Fruit fly (Drosophila melanogaster) whole organism, embryonic: ENCODE data around the gene foi.

Experiments used
- BEAF-32 ChIP-seq: fragments of 200-800 bp; sonication (Bioruptor generic); optimal IDR thresholded peaks from 3 replicates; lab custom pipeline; 2017; ENCODE audit warnings: missing biosample characterization, missing genetic modification characterization, mild to moderate bottlenecking, moderate library complexity, missing genetic modification reagents
- CG11456 ChIP-seq: fragments of 200-800 bp; sonication (Bioruptor generic); IDR thresholded peaks from 3 replicates; pipeline ENCODE4 v1.3.6; 2022; ENCODE audit warnings: missing biosample characterization, missing genetic modification characterization
- CG13624 ChIP-seq: fragments of 200-800 bp; sonication (Bioruptor generic); optimal IDR thresholded peaks from 2 replicates; lab custom pipeline; 2016; ENCODE audit warnings: missing biosample characterization, missing genetic modification characterization
- CG14050 ChIP-seq: fragments of 200-800 bp; sonication (Bioruptor generic); IDR thresholded peaks from 3 replicates; pipeline ENCODE4 v1.3.6; 2022; ENCODE audit warnings: missing biosample characterization, missing genetic modification characterization
- CG14441 ChIP-seq: fragments of 200-800 bp; sonication (Bioruptor generic); IDR thresholded peaks from 2 replicates; pipeline ENCODE4 v1.3.6; 2022; ENCODE audit warnings: missing biosample characterization, missing genetic modification characterization
- CG15514 ChIP-seq: fragments of 200-800 bp; sonication (Bioruptor generic); optimal IDR thresholded peaks from 3 replicates; lab custom pipeline; 2017; ENCODE audit warnings: missing biosample characterization, missing genetic modification characterization, mild to moderate bottlenecking, moderate library complexity, missing genetic modification reagents
- CG17361 ChIP-seq: fragments of 200-800 bp; sonication (Bioruptor generic); IDR thresholded peaks from 3 replicates; pipeline ENCODE4 v1.3.6; 2022; ENCODE audit warnings: missing biosample characterization, missing genetic modification characterization
- CG17385 ChIP-seq: fragments of 200-800 bp; sonication (Bioruptor generic); optimal IDR thresholded peaks from 3 replicates; lab custom pipeline; 2018; ENCODE audit warnings: missing biosample characterization, mild to moderate bottlenecking, missing genetic modification characterization
- CG4424 ChIP-seq: fragments of 200-800 bp; sonication (Bioruptor generic); optimal IDR thresholded peaks from 3 replicates; lab custom pipeline; 2016; ENCODE audit warnings: missing biosample characterization, missing genetic modification characterization
- CG5953 ChIP-seq: fragments of 200-800 bp; sonication (Bioruptor generic); IDR thresholded peaks from 2 replicates; pipeline ENCODE4 v1.3.6; 2022; ENCODE audit warnings: missing biosample characterization, missing genetic modification characterization
- CG6689 ChIP-seq: fragments of 200-800 bp; sonication (Bioruptor generic); IDR thresholded peaks from 2 replicates; pipeline ENCODE4 v1.3.6; 2022; ENCODE audit warnings: missing biosample characterization, missing genetic modification characterization
- CG6791 ChIP-seq: fragments of 200-800 bp; sonication (Bioruptor generic); IDR thresholded peaks from 3 replicates; pipeline ENCODE4 v1.3.6; 2022; ENCODE audit warnings: missing biosample characterization, missing genetic modification characterization; ENCODE audit not compliant: partially characterized antibody
- CG7745 ChIP-seq: fragments of 200-800 bp; sonication (Bioruptor generic); optimal IDR thresholded peaks from 2 replicates; lab custom pipeline; 2018; ENCODE audit warnings: missing biosample characterization, mild to moderate bottlenecking, missing genetic modification characterization, moderate library complexity
- CG8359 ChIP-seq: fragments of 200-800 bp; sonication (Bioruptor generic); optimal IDR thresholded peaks from 2 replicates; lab custom pipeline; 2017; ENCODE audit warnings: missing biosample characterization, mild to moderate bottlenecking, missing genetic modification characterization, borderline replicate concordance
- CG9727 ChIP-seq: fragments of 200-800 bp; sonication (Bioruptor generic); optimal IDR thresholded peaks from 3 replicates; lab custom pipeline; 2017; ENCODE audit warnings: missing biosample characterization, mild to moderate bottlenecking, missing genetic modification characterization
- Doc3 ChIP-seq: fragments of 200-800 bp; sonication (Bioruptor generic); IDR thresholded peaks from 3 replicates; pipeline ENCODE4 v1.3.6; 2022; ENCODE audit warnings: missing biosample characterization, missing genetic modification characterization; ENCODE audit not compliant: partially characterized antibody
- E2f1 ChIP-seq: fragments of 200-800 bp; sonication (Bioruptor generic); IDR thresholded peaks from 2 replicates; pipeline ENCODE4 v1.3.6; 2022; ENCODE audit warnings: missing biosample characterization, missing genetic modification characterization
- Fer3 ChIP-seq: fragments of 200-800 bp; sonication (Bioruptor generic); optimal IDR thresholded peaks from 2 replicates; lab custom pipeline; 2018; ENCODE audit warnings: missing biosample characterization, mild to moderate bottlenecking, missing genetic modification characterization, moderate library complexity
- GATAe ChIP-seq: fragments of 200-800 bp; sonication (Bioruptor generic); conservative IDR thresholded peaks from 2 replicates; pipeline ENCODE4 v1.3.6; 2022; ENCODE audit warnings: missing biosample characterization, missing genetic modification characterization
- H2.0 ChIP-seq: fragments of 200-800 bp; sonication (Bioruptor generic); IDR thresholded peaks from 2 replicates; pipeline ENCODE4 v1.3.6; 2022; ENCODE audit warnings: missing biosample characterization, missing genetic modification characterization
- Hmr ChIP-seq: fragments of 200-800 bp; sonication (Bioruptor generic); optimal IDR thresholded peaks from 3 replicates; lab custom pipeline; 2017; ENCODE audit warnings: mild to moderate bottlenecking, missing biosample characterization, missing genetic modification reagents, missing genetic modification characterization
- Hsf ChIP-seq: fragments of 200-800 bp; sonication (Bioruptor generic); optimal IDR thresholded peaks from 3 replicates; lab custom pipeline; 2016; ENCODE audit warnings: missing biosample characterization, missing genetic modification characterization
- Lim3 ChIP-seq: fragments of 200-800 bp; sonication (Bioruptor generic); IDR thresholded peaks from 2 replicates; pipeline ENCODE4 v1.3.6; 2022; ENCODE audit warnings: missing biosample characterization, missing genetic modification characterization
- MTF-1 ChIP-seq: fragments of 200-800 bp; sonication (Bioruptor generic); optimal IDR thresholded peaks from 2 replicates; lab custom pipeline; 2018; ENCODE audit warnings: missing biosample characterization, mild to moderate bottlenecking, missing genetic modification characterization, borderline replicate concordance
- Nf-YA ChIP-seq: fragments of 200-800 bp; sonication (Bioruptor generic); IDR thresholded peaks from 2 replicates; pipeline ENCODE4 v1.3.6; 2022; ENCODE audit warnings: missing biosample characterization, missing genetic modification characterization
- Nf-YB ChIP-seq: fragments of 200-800 bp; sonication (Bioruptor generic); optimal IDR thresholded peaks from 3 replicates; lab custom pipeline; 2019; ENCODE audit warnings: missing biosample characterization, mild to moderate bottlenecking, missing genetic modification characterization, moderate library complexity
- cg ChIP-seq: fragments of 200-800 bp; sonication (Bioruptor generic); optimal IDR thresholded peaks from 3 replicates; lab custom pipeline; 2019; ENCODE audit warnings: missing biosample characterization, mild to moderate bottlenecking, missing genetic modification characterization, moderate library complexity
- chif ChIP-seq, 2 experiments: fragments of 200-800 bp; sonication (Bioruptor generic); optimal IDR thresholded peaks; 3 replicates each; lab custom pipeline; 2016; ENCODE audit warnings: missing biosample characterization in 2 of 2, missing genetic modification characterization in 2 of 2
- chm ChIP-seq: fragments of 200-800 bp; sonication (Bioruptor generic); IDR thresholded peaks from 2 replicates; pipeline ENCODE4 v1.3.6; 2022; ENCODE audit warnings: missing biosample characterization, missing genetic modification characterization
- da ChIP-seq: fragments of 200-800 bp; sonication (Bioruptor generic); optimal IDR thresholded peaks from 2 replicates; lab custom pipeline; 2016; ENCODE audit warnings: missing biosample characterization, missing genetic modification characterization
- dpn ChIP-seq, 2 experiments: fragments of 200-800 bp; sonication (Bioruptor generic); optimal IDR thresholded peaks; 3 replicates each; lab custom pipeline; 2016; ENCODE audit warnings: missing biosample characterization in 2 of 2, missing genetic modification characterization in 2 of 2
- emc ChIP-seq: fragments of 200-800 bp; sonication (Bioruptor generic); optimal IDR thresholded peaks from 2 replicates; lab custom pipeline; 2016; ENCODE audit warnings: missing biosample characterization, missing genetic modification characterization
- fd64A ChIP-seq: fragments of 200-800 bp; sonication (Bioruptor generic); optimal IDR thresholded peaks from 3 replicates; lab custom pipeline; 2018; ENCODE audit warnings: missing biosample characterization, mild to moderate bottlenecking, missing genetic modification characterization
- gce ChIP-seq: fragments of 200-800 bp; sonication (Bioruptor generic); IDR thresholded peaks from 3 replicates; pipeline ENCODE4 v1.3.6; 2022; ENCODE audit warnings: missing biosample characterization, missing genetic modification characterization
- gem ChIP-seq: fragments of 200-800 bp; sonication (Bioruptor generic); optimal IDR thresholded peaks from 2 replicates; lab custom pipeline; 2019; ENCODE audit warnings: missing biosample characterization, mild to moderate bottlenecking, missing genetic modification characterization, moderate library complexity
- ham ChIP-seq: fragments of 200-800 bp; sonication (Bioruptor generic); IDR thresholded peaks from 2 replicates; pipeline ENCODE4 v1.3.6; 2022; ENCODE audit warnings: missing biosample characterization, missing genetic modification characterization
- hth ChIP-seq: fragments of >200 bp; optimal IDR thresholded peaks from 2 replicates; lab custom pipeline; 2017; ENCODE audit warnings: inconsistent platforms
- ken ChIP-seq: fragments of 200-800 bp; sonication (Bioruptor generic); IDR thresholded peaks from 3 replicates; pipeline ENCODE4 v1.3.6; 2022; ENCODE audit warnings: missing biosample characterization, missing genetic modification characterization
- lbe ChIP-seq: fragments of 200-800 bp; sonication (Bioruptor generic); optimal IDR thresholded peaks from 2 replicates; lab custom pipeline; 2016; ENCODE audit warnings: missing biosample characterization, mild to moderate bottlenecking, missing genetic modification characterization
- mld ChIP-seq: fragments of 200-800 bp; sonication (Bioruptor generic); IDR thresholded peaks from 3 replicates; pipeline ENCODE4 v1.3.6; 2022; ENCODE audit warnings: missing biosample characterization, missing genetic modification characterization; ENCODE audit not compliant: partially characterized antibody
- psq ChIP-seq: fragments of 200-800 bp; sonication (Bioruptor generic); optimal IDR thresholded peaks from 2 replicates; lab custom pipeline; 2017; ENCODE audit warnings: missing biosample characterization, missing genetic modification characterization
- run ChIP-seq: fragments of 200-800 bp; sonication (Bioruptor generic); optimal IDR thresholded peaks from 3 replicates; lab custom pipeline; 2018; ENCODE audit warnings: missing biosample characterization, mild to moderate bottlenecking, missing genetic modification characterization
- sob ChIP-seq: fragments of 200-800 bp; sonication (Bioruptor generic); IDR thresholded peaks from 2 replicates; pipeline ENCODE4 v1.3.6; 2022; ENCODE audit warnings: missing biosample characterization, missing genetic modification characterization
- sr ChIP-seq: fragments of 200-800 bp; sonication (Bioruptor generic); IDR thresholded peaks from 3 replicates; pipeline ENCODE4 v1.3.6; 2022; ENCODE audit warnings: missing biosample characterization, missing genetic modification characterization
- ssp ChIP-seq: fragments of 200-800 bp; sonication (Bioruptor generic); IDR thresholded peaks from 2 replicates; pipeline ENCODE4 v1.3.6; 2022; ENCODE audit warnings: missing biosample characterization, missing genetic modification characterization
- tap ChIP-seq: fragments of 200-800 bp; optimal IDR thresholded peaks from 3 replicates; lab custom pipeline; 2019; ENCODE audit warnings: missing biosample characterization, mild to moderate bottlenecking, missing genetic modification characterization, moderate library complexity
- tin ChIP-seq: fragments of 200-800 bp; sonication (Bioruptor generic); optimal IDR thresholded peaks from 3 replicates; lab custom pipeline; 2016; ENCODE audit warnings: missing biosample characterization, missing genetic modification characterization
- tna ChIP-seq: fragments of 200-800 bp; sonication (Bioruptor generic); IDR thresholded peaks from 2 replicates; pipeline ENCODE4 v1.3.6; 2022; ENCODE audit warnings: missing biosample characterization, missing genetic modification characterization; ENCODE audit not compliant: partially characterized antibody
- toy ChIP-seq: fragments of 200-800 bp; sonication (Bioruptor generic); IDR thresholded peaks from 2 replicates; pipeline ENCODE4 v1.3.6; 2022; ENCODE audit warnings: missing biosample characterization, missing genetic modification characterization
- vnd ChIP-seq: fragments of 200-800 bp; sonication (Bioruptor generic); IDR thresholded peaks from 3 replicates; pipeline ENCODE4 v1.3.6; 2022; ENCODE audit warnings: missing biosample characterization, missing genetic modification characterization; ENCODE audit not compliant: partially characterized antibody

foi gene

DNA sequence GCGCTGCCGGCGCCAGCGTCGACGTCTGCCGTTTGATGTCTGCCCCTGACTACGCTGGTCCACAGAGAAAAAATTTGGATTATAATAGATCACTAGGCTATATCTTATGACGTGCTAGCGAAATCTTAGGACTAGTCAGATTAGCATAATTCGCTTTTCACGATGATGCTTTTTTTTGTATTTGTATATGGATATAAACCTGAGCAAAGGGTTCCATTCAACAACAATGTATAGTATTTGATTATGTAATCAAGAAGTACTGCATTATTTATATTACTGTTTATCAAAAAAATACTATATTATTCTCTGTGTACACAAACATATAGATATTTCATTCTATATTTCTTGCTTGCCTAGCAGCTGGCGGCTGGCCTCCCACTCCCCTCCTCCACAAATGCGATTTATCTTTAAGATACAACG, 22.1 kb downstream of the foi start (continued):
- peak; percentile 65 for TF ChIP-seq E2f1 (GFP tag; lab: Robert Waterston, UW)
- peak; percentile 66; the same call in 2 of the 3 replicates for TF ChIP-seq ken (GFP tag; lab: Robert Waterston, UW)
- no peak for TF ChIP-seq tna (GFP tag; lab: Robert Waterston, UW)
- peak; percentile 90 for TF ChIP-seq CG9727 (GFP tag; lab: Kevin White, UChicago)
- TF ChIP-seq CG17385 (GFP tag; lab: Kevin White, UChicago), result peak; percentile 87
- peak; percentile 70 for TF ChIP-seq CG15514
- TF ChIP-seq tin (GFP tag; lab: Kevin White, UChicago), result peak; percentile 81
- TF ChIP-seq tap, result peak; percentile 79
- TF ChIP-seq chm, result peak; percentile 33; the same call in 1 of the 2 replicates
- no peak for TF ChIP-seq Doc3
- TF ChIP-seq CG13624 (GFP tag; lab: Kevin White, UChicago), result peak; percentile 78
- no peak for TF ChIP-seq hth (lab: Kevin White, UChicago)
- TF ChIP-seq Hmr, result peak; percentile 93
- TF ChIP-seq gce (GFP tag; lab: Robert Waterston, UW), result peak; percentile 72; the same call in 1 of the 3 replicates
- peak; percentile 39 for TF ChIP-seq psq
- TF ChIP-seq CG7745 (tag; lab: Kevin White, UChicago), result no peak
- TF ChIP-seq sr (GFP tag; lab: Robert Waterston, UW), result no peak
- peak; percentile 2 for TF ChIP-seq BEAF-32
- TF ChIP-seq Nf-YA, result peak; percentile 68; the same call in 1 of the 2 replicates
- no peak for TF ChIP-seq vnd (GFP tag; lab: Robert Waterston, UW)
- TF ChIP-seq dpn (GFP tag; optimal IDR thresholded peaks at IDR 0.05; lab: Kevin White, UChicago), result peak; percentile 77 to 86
- peak; percentile 20 for TF ChIP-seq lbe
- peak; percentile 76 for TF ChIP-seq sob
- TF ChIP-seq CG17361 (GFP tag; lab: Robert Waterston, UW), result peak; percentile 93
- TF ChIP-seq CG11456 (GFP tag; lab: Robert Waterston, UW), result peak; percentile 82
- peak; percentile 64 for TF ChIP-seq GATAe (GFP tag; lab: Robert Waterston, UW)
- TF ChIP-seq Hsf (GFP tag; lab: Kevin White, UChicago), result peak; percentile 79
- peak; percentile 71 to 78 for TF ChIP-seq chif (GFP tag; optimal IDR thresholded peaks at IDR 0.05; lab: Kevin White, UChicago)
- peak; percentile 69 for TF ChIP-seq Nf-YB
- TF ChIP-seq run, result peak; percentile 79
- peak; percentile 50; the same call in 1 of the 2 replicates for TF ChIP-seq Lim3 (GFP tag; lab: Robert Waterston, UW)
- TF ChIP-seq ham (GFP tag; lab: Robert Waterston, UW), result no peak
- peak; percentile 73 for TF ChIP-seq CG8359 (GFP tag; lab: Kevin White, UChicago)
- peak; percentile 94 for TF ChIP-seq gem (tag; lab: Kevin White, UChicago)
- TF ChIP-seq toy (GFP tag; lab: Robert Waterston, UW), result peak; percentile 44; the same call in 1 of the 2 replicates
- peak; percentile 27 for TF ChIP-seq emc
- peak; percentile 90 for TF ChIP-seq Fer3 (tag; lab: Kevin White, UChicago)
- TF ChIP-seq da (GFP tag; lab: Kevin White, UChicago), result peak; percentile 44
- peak; percentile 49 for TF ChIP-seq MTF-1 (GFP tag; lab: Kevin White, UChicago)
- peak; percentile 80 for TF ChIP-seq CG4424 (GFP tag; lab: Kevin White, UChicago)
- peak; percentile 63 for TF ChIP-seq ssp (GFP tag; lab: Robert Waterston, UW)
- TF ChIP-seq CG6791 (GFP tag; lab: Robert Waterston, UW), result no peak
- peak; percentile 76 for TF ChIP-seq H2.0 (GFP tag; lab: Robert Waterston, UW)
- TF ChIP-seq CG6689, result peak; percentile 78
- peak; percentile 80 for TF ChIP-seq CG14441
- TF ChIP-seq CG14050 (GFP tag; lab: Robert Waterston, UW), result peak; percentile 61; the same call in 2 of the 3 replicates
- no peak for TF ChIP-seq cg (GFP tag; lab: Kevin White, UChicago)
- peak; percentile 29; the same call in 1 of the 2 replicates for TF ChIP-seq CG5953 (GFP tag; lab: Robert Waterston, UW)
- TF ChIP-seq fd64A, result peak; percentile 57
- no peak for TF ChIP-seq mld (GFP tag; lab: Robert Waterston, UW)
